Worm (Caenorhabditis elegans) whole organism, L4/young adult: ENCODE measurements around the gene nos-3.

ENCODE experiments used
- dao-5 ChIP-seq: sonication (generic microtip); optimal IDR thresholded peaks from 2 replicates; lab custom pipeline; 2016; ENCODE audit warnings: missing genotype, missing genetic modification characterization, moderate library complexity, missing compliant biosample characterization
- him-1 ChIP-seq: sonication (generic microtip); optimal IDR thresholded peaks from 2 replicates; lab custom pipeline; 2016; ENCODE audit warnings: missing genotype, missing genetic modification reagents, missing genetic modification characterization, missing compliant biosample characterization

DNA sequence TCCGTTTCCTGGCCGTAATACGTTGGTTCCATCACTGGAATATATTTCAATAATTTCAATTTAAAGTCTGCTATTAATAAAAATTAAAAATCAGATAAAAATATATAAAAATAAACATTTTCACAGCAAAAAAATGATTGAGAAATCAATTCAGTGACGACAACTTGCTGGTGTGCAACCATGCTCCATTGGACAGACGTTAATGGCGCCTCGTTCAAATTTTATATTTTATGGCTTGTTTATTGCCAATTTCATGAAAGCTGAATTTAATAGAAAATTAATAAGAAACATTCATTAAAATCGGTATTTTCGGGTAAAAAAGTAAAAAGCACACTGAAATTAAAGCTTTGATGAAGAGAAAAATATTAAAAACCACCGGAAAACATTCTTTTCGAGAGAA, 39.9 kb upstream of the nos-3 start, which contains the start of gene Y53C12A.3:
- TF ChIP-seq dao-5 (tag; lab: Kevin White, UChicago): no peak
- no peak for TF ChIP-seq him-1 (tag; lab: Kevin White, UChicago)
